Worm (Caenorhabditis elegans): ENCODE measurements around the gene F55B12.10.

DNA sequence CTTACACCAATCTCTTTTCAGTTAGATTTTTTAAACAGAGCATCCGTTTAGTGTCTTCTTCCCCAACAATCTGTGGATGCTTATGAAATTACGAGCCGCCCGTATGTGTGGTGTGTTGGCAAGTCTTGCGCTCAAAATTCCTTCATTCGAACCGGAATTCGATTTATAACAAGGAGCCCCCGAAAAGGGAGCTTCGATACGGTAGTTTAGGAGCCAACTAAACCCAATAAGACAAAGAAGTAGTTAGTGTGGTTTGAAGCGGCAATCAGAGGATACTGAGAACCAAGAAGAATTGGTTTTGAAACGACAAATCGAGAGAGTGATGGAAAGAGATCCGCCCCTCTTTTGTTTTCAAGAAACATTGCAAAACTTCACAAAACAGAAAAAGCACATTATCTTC lies 27.2 kb upstream of the F55B12.10 start:
- TF ChIP-seq pha-4 (tag; optimal IDR thresholded peaks at IDR 0.05) (no peak), lin-13 (tag; optimal IDR thresholded peaks at IDR 0.05) (no peak), zip-8 (tag; optimal IDR thresholded peaks at IDR 0.05) (no peak), snpc-4 (tag; optimal IDR thresholded peaks at IDR 0.05) (no peak), elt-1 (tag; optimal IDR thresholded peaks at IDR 0.05; ENCODE audit: borderline replicate concordance, insufficient read depth) (no peak), nhr-76 (tag; optimal IDR thresholded peaks at IDR 0.05) (no peak), tbx-8 (GFP tag; optimal IDR thresholded peaks at IDR 0.05) (no peak), flh-1 (GFP tag; optimal IDR thresholded peaks at IDR 0.05) (no peak), ztf-11 (tag; optimal IDR thresholded peaks at IDR 0.05) (no peak), nhr-28 (tag; optimal IDR thresholded peaks at IDR 0.05) (no peak), blmp-1 (tag; optimal IDR thresholded peaks at IDR 0.05) (no peak)

Data from whole organism, mixed stage, embryonic.